Worm (Caenorhabditis elegans) whole organism, early embryonic: ENCODE data around the gene ncx-5.

Experiments
- ama-1 ChIP-seq: fragments of 150-350 bp; optimal IDR thresholded peaks from 2 replicates; lab custom pipeline; 2014
- ceh-13 ChIP-seq: fragments of 200-800 bp; sonication (Bioruptor generic); optimal IDR thresholded peaks from 2 replicates; lab custom pipeline; 2018; ENCODE audit warnings: mild to moderate bottlenecking, missing genetic modification characterization, missing compliant biosample characterization
- hmbx-1 ChIP-seq: sonication (generic microtip); optimal IDR thresholded peaks from 2 replicates; lab custom pipeline; 2016; ENCODE audit warnings: mild to moderate bottlenecking, missing genetic modification characterization, missing compliant biosample characterization
- hnd-1 ChIP-seq: sonication (generic microtip); optimal IDR thresholded peaks from 2 replicates; lab custom pipeline; 2016; ENCODE audit warnings: missing genetic modification characterization, missing compliant biosample characterization
- pes-1 ChIP-seq: fragments of 200-800 bp; sonication (Bioruptor generic); IDR thresholded peaks from 2 replicates; pipeline ENCODE4 v1.3.6; 2022; ENCODE audit warnings: missing genetic modification reagents, missing genetic modification characterization, missing compliant biosample characterization

ce11 chrV:10529600-10529999, 39.7 kb upstream of the ncx-5 start:
- TF ChIP-seq hnd-1 (tag; lab: Kevin White, UChicago): no peak
- TF ChIP-seq pes-1: no peak
- no peak for TF ChIP-seq ama-1 (lab: Kevin White, UChicago)
- no peak for TF ChIP-seq ceh-13 (GFP tag; lab: Kevin White, UChicago)
- no peak for TF ChIP-seq hmbx-1
